Fruit fly (Drosophila melanogaster): ENCODE results near the gene S6k.

Gene S6k

dm6 chr3L:5749616-5750336 is 61.0 kb downstream of the S6k start (continued):
- TF ChIP-seq Med (GFP tag), result no peak
- no peak for TF ChIP-seq CG12942 (GFP tag; optimal IDR thresholded peaks at IDR 0.05)
- TF ChIP-seq Hmr (GFP tag; optimal IDR thresholded peaks at IDR 0.05), result peak; percentile 31
- TF ChIP-seq jumu (GFP tag; optimal IDR thresholded peaks at IDR 0.05), result no peak
- TF ChIP-seq Dbx (GFP tag; IDR thresholded peaks at IDR 0.05), result 0 out of 3 replicates have a peak, but pooled peaks have one; percentile 25
- no peak for TF ChIP-seq bab2 (GFP tag; optimal IDR thresholded peaks at IDR 0.05)
- TF ChIP-seq tup (GFP tag; optimal IDR thresholded peaks at IDR 0.05), result no peak
- TF ChIP-seq CG3065 (GFP tag; optimal IDR thresholded peaks at IDR 0.05), result no peak
- TF ChIP-seq wdn (GFP tag; IDR thresholded peaks at IDR 0.05), result no peak
- TF ChIP-seq CG5953 (GFP tag; IDR thresholded peaks at IDR 0.05), result no peak
- no peak for TF ChIP-seq CG14441 (GFP tag; IDR thresholded peaks at IDR 0.05)
- no peak for TF ChIP-seq CG10321 (GFP tag; IDR thresholded peaks at IDR 0.05)
- TF ChIP-seq Mad (GFP tag; optimal IDR thresholded peaks at IDR 0.05), result peak; percentile 25
- TF ChIP-seq CG12219 (GFP tag; optimal IDR thresholded peaks at IDR 0.05), result no peak
- TF ChIP-seq YL-1 (GFP tag; optimal IDR thresholded peaks at IDR 0.05), result peak; percentile 34
- peak; percentile 59 for TF ChIP-seq CG1603 (tag; optimal IDR thresholded peaks at IDR 0.05)
- no peak for TF ChIP-seq CG17802 (tag; optimal IDR thresholded peaks at IDR 0.05)
- TF ChIP-seq nerfin-1 (tag; optimal IDR thresholded peaks at IDR 0.05), result no peak
- TF ChIP-seq CG34422 (GFP tag; IDR thresholded peaks at IDR 0.05), result no peak
- TF ChIP-seq dm (GFP tag; optimal IDR thresholded peaks at IDR 0.05), result no peak
- TF ChIP-seq dmrt11E (tag; optimal IDR thresholded peaks at IDR 0.05), result no peak
- TF ChIP-seq CG4617 (GFP tag; optimal IDR thresholded peaks at IDR 0.05; ENCODE audit: borderline replicate concordance), result no peak
- peak; percentile 66 for TF ChIP-seq Ets97D (GFP tag; optimal IDR thresholded peaks at IDR 0.05)
- no peak for TF ChIP-seq Side (GFP tag; optimal IDR thresholded peaks at IDR 0.05)
- TF ChIP-seq Nf-YC (tag; optimal IDR thresholded peaks at IDR 0.05), result peak; percentile 29
- no peak for TF ChIP-seq row (GFP tag; IDR thresholded peaks at IDR 0.05)
- no peak for TF ChIP-seq CG10959 (GFP tag; IDR thresholded peaks at IDR 0.05)
- TF ChIP-seq HHEX (GFP tag; optimal IDR thresholded peaks at IDR 0.05), result no peak
- no peak for TF ChIP-seq emc (GFP tag; optimal IDR thresholded peaks at IDR 0.05)
- peak; percentile 9; the same call in 1 of the 2 replicates for TF ChIP-seq CG4360 (GFP tag; IDR thresholded peaks at IDR 0.05)
- no peak for TF ChIP-seq CG31388 (GFP tag; optimal IDR thresholded peaks at IDR 0.05)
- TF ChIP-seq HLH3B (GFP tag; IDR thresholded peaks at IDR 0.05), result no peak
- no peak for TF ChIP-seq Dip3 (GFP tag; optimal IDR thresholded peaks at IDR 0.05)
- TF ChIP-seq cato (GFP tag; optimal IDR thresholded peaks at IDR 0.05; ENCODE audit: borderline replicate concordance), result no peak
- no peak for TF ChIP-seq repo (GFP tag; optimal IDR thresholded peaks at IDR 0.05)
- TF ChIP-seq Poxn (GFP tag; IDR thresholded peaks at IDR 0.05), result no peak
- TF ChIP-seq ssp (GFP tag; IDR thresholded peaks at IDR 0.05), result no peak
- no peak for TF ChIP-seq CG18619 (GFP tag; optimal IDR thresholded peaks at IDR 0.05)
- TF ChIP-seq CG7786 (GFP tag; optimal IDR thresholded peaks at IDR 0.05), result no peak
- no peak for TF ChIP-seq Oli (tag; optimal IDR thresholded peaks at IDR 0.05)
- TF ChIP-seq schlank (tag; optimal IDR thresholded peaks at IDR 0.05), result no peak
- no peak for TF ChIP-seq CG9797 (GFP tag; optimal IDR thresholded peaks at IDR 0.05)
- TF ChIP-seq hbn (GFP tag; IDR thresholded peaks at IDR 0.05; ENCODE audit: partially characterized antibody), result no peak
- TF ChIP-seq CG11456 (GFP tag; IDR thresholded peaks at IDR 0.05), result no peak
- TF ChIP-seq CG3995 (GFP tag; optimal IDR thresholded peaks at IDR 0.05), result no peak
- TF ChIP-seq Ptx1 (GFP tag; IDR thresholded peaks at IDR 0.05), result no peak
- TF ChIP-seq sna (GFP tag; IDR thresholded peaks at IDR 0.05; ENCODE audit: partially characterized antibody), result no peak
- peak; percentile 14 for TF ChIP-seq NfI (GFP tag; optimal IDR thresholded peaks at IDR 0.05)
- peak; percentile 21; the same call in 1 of the 3 replicates for TF ChIP-seq CG2199 (GFP tag; IDR thresholded peaks at IDR 0.05)
- TF ChIP-seq lilli (GFP tag; optimal IDR thresholded peaks at IDR 0.05), result no peak
- TF ChIP-seq Gsc (GFP tag; IDR thresholded peaks at IDR 0.05), result no peak

Measured in whole organism, embryonic.